Worm (Caenorhabditis elegans) whole organism, L3 larva: Measurements from ENCODE around the gene F59B2.14.

Experiments used
- R02D3.7 ChIP-seq: fragments of 150-350 bp; optimal IDR thresholded peaks from 2 replicates; lab custom pipeline; 2014; ENCODE audit warnings: missing biosample characterization, missing genetic modification characterization
- ZK546.5 ChIP-seq: sonication (generic microtip); optimal IDR thresholded peaks from 2 replicates; lab custom pipeline; 2017; ENCODE audit warnings: missing biosample characterization, missing genetic modification characterization
- ama-1 ChIP-seq: fragments of 150-350 bp; optimal IDR thresholded peaks from 2 replicates; lab custom pipeline; 2018
- ceh-16 ChIP-seq: sonication (generic microtip); optimal IDR thresholded peaks from 2 replicates; lab custom pipeline; 2017; ENCODE audit warnings: missing biosample characterization, missing genetic modification characterization
- ceh-82 ChIP-seq: fragments of 150-350 bp; optimal IDR thresholded peaks from 2 replicates; lab custom pipeline; 2014; ENCODE audit warnings: missing biosample characterization, missing genetic modification characterization
- ceh-9 ChIP-seq: sonication (generic microtip); optimal IDR thresholded peaks from 2 replicates; lab custom pipeline; 2018; ENCODE audit warnings: missing biosample characterization, missing genetic modification characterization
- daf-12 ChIP-seq: fragments of 150-350 bp; optimal IDR thresholded peaks from 2 replicates; lab custom pipeline; 2014; ENCODE audit warnings: missing biosample characterization, missing genetic modification reagents, missing genetic modification characterization
- elt-1 ChIP-seq: fragments of 150-350 bp; optimal IDR thresholded peaks from 2 replicates; lab custom pipeline; 2014; ENCODE audit warnings: missing biosample characterization, missing genetic modification characterization
- elt-2 ChIP-seq: sonication (generic microtip); optimal IDR thresholded peaks from 2 replicates; lab custom pipeline; 2016; ENCODE audit warnings: missing genetic modification reagents, mild to moderate bottlenecking, missing genetic modification characterization, missing compliant biosample characterization
- fkh-2 ChIP-seq: fragments of 150-350 bp; optimal IDR thresholded peaks from 2 replicates; lab custom pipeline; 2014; ENCODE audit warnings: missing biosample characterization, missing genetic modification reagents, missing genetic modification characterization
- fos-1 ChIP-seq: fragments of 150-350 bp; optimal IDR thresholded peaks from 2 replicates; lab custom pipeline; 2014; ENCODE audit warnings: missing biosample characterization, missing genetic modification characterization
- hmg-11 ChIP-seq: sonication (generic microtip); optimal IDR thresholded peaks from 2 replicates; lab custom pipeline; 2016; ENCODE audit warnings: missing genetic modification characterization, missing compliant biosample characterization
- lin-15B ChIP-seq: fragments of 150-350 bp; optimal IDR thresholded peaks from 2 replicates; lab custom pipeline; 2014; ENCODE audit warnings: missing biosample characterization, missing genetic modification characterization
- lin-39 ChIP-seq: fragments of 150-350 bp; optimal IDR thresholded peaks from 2 replicates; lab custom pipeline; 2018; ENCODE audit warnings: missing biosample characterization, missing genetic modification reagents, missing genetic modification characterization
- lsy-12 ChIP-seq: sonication (generic microtip); optimal IDR thresholded peaks from 2 replicates; lab custom pipeline; 2016; ENCODE audit warnings: mild to moderate bottlenecking, missing genetic modification characterization, missing compliant biosample characterization
- mml-1 ChIP-seq: fragments of 150-350 bp; sonication (generic microtip); optimal IDR thresholded peaks from 3 replicates; lab custom pipeline; 2014; ENCODE audit warnings: missing biosample characterization, missing genetic modification characterization
- nfya-1 ChIP-seq: sonication (generic microtip); optimal IDR thresholded peaks from 2 replicates; lab custom pipeline; 2017; ENCODE audit warnings: missing genetic modification characterization, mild to moderate bottlenecking, missing compliant biosample characterization, antibody characterized with exemption, moderate library complexity; ENCODE audit not compliant: insufficient read depth
- nhr-25 ChIP-seq: sonication (generic microtip); optimal IDR thresholded peaks from 2 replicates; lab custom pipeline; 2017; ENCODE audit warnings: missing biosample characterization, missing genetic modification characterization
- nhr-28 ChIP-seq: fragments of 150-350 bp; optimal IDR thresholded peaks from 2 replicates; lab custom pipeline; 2014; ENCODE audit warnings: missing biosample characterization, missing genetic modification characterization
- nhr-76 ChIP-seq: fragments of 150-350 bp; sonication (generic microtip); optimal IDR thresholded peaks from 5 replicates; lab custom pipeline; 2014; ENCODE audit warnings: missing biosample characterization, missing genetic modification characterization
- nhr-77 ChIP-seq: fragments of 150-350 bp; optimal IDR thresholded peaks from 2 replicates; lab custom pipeline; 2014; ENCODE audit warnings: missing biosample characterization, missing genetic modification characterization
- pha-4 ChIP-seq: fragments of 150-350 bp; optimal IDR thresholded peaks from 2 replicates; lab custom pipeline; 2014; ENCODE audit warnings: missing biosample characterization, missing genetic modification reagents, missing genetic modification characterization
- pqm-1 ChIP-seq: fragments of 150-350 bp; optimal IDR thresholded peaks from 2 replicates; lab custom pipeline; 2017; ENCODE audit warnings: missing biosample characterization, missing genetic modification characterization, inconsistent platforms
- skn-1 ChIP-seq: fragments of 150-350 bp; optimal IDR thresholded peaks from 2 replicates; lab custom pipeline; 2014; ENCODE audit warnings: missing biosample characterization, missing genetic modification characterization
- snpc-4 ChIP-seq: fragments of 150-350 bp; optimal IDR thresholded peaks from 2 replicates; lab custom pipeline; 2014; ENCODE audit warnings: missing biosample characterization, missing genetic modification characterization
- tbx-2 ChIP-seq: sonication (generic microtip); optimal IDR thresholded peaks from 2 replicates; lab custom pipeline; 2016; ENCODE audit warnings: mild to moderate bottlenecking, missing genetic modification characterization, missing compliant biosample characterization
- unc-39 ChIP-seq: sonication (generic microtip); optimal IDR thresholded peaks from 4 replicates; lab custom pipeline; 2017; ENCODE audit warnings: missing biosample characterization, missing genetic modification characterization
- unc-62 ChIP-seq: fragments of 150-350 bp; sonication (generic microtip); optimal IDR thresholded peaks from 4 replicates; lab custom pipeline; 2014; ENCODE audit warnings: missing biosample characterization, missing genetic modification reagents, missing genetic modification characterization
- zag-1 ChIP-seq: fragments of 150-350 bp; optimal IDR thresholded peaks from 2 replicates; lab custom pipeline; 2014; ENCODE audit warnings: missing biosample characterization, missing genetic modification characterization
- ztf-11 ChIP-seq: fragments of 150-350 bp; optimal IDR thresholded peaks from 2 replicates; lab custom pipeline; 2014; ENCODE audit warnings: missing biosample characterization, missing genetic modification characterization

Gene F59B2.14

DNA sequence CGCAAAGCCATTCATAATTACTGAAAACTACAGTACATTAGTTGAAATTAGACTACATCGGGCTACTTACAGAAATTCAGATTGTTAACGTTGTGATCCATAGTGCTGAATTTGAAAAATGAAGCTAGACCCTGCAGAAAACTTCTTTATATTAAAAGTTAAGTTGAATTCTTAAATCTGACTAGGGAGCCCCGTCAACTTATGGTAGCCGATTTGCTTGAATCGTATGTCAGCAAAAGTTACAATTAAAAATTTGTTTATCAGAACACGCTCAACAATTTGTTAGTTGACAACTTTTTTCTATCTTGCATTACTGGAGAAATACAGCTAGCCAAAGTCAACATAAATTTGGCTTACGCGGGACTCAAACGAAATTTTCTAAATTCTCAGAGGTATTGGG lies at the start of gene F59B2.14:
Gene F59B2.14 (minus strand): TSS at position 101 of the 400 bp plus-strand sequence.
- TF ChIP-seq fkh-2 (tag; lab: Kevin White, UChicago) (no peak), tbx-2 (no peak), lin-39 (tag; lab: Kevin White, UChicago) (no peak), pha-4 (tag; lab: Kevin White, UChicago) (no peak)

DNA sequence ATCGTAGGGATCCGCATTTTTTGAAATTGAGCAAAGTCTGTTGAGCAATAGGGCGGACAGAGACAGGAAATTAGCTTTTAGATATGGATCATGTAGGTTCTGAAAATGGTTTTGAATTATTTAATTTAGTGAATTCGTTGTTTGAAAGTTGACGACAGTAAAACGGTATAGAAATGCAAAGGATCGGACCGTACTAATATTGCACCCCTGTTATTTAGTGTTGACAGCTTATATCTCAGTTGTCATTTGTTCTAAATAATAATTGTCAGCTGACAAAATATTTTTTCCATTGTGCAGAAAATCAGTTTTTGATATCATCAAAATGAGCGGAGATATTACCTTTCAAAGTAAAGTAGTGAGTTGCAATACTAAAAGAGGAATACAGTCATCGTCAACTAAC lies 48.9 kb upstream of the F59B2.14 start, which contains the start of gene lin-12:
Gene lin-12 (minus strand): TSS at position 101 of the 400 bp plus-strand sequence.
- TF ChIP-seq ceh-82: no peak
- no peak for TF ChIP-seq ztf-11 (tag; lab: Kevin White, UChicago)
- TF ChIP-seq nhr-25 (tag; lab: Kevin White, UChicago): no peak
- no peak for TF ChIP-seq lin-39 (tag; lab: Kevin White, UChicago)
- TF ChIP-seq unc-62: no peak
- no peak for TF ChIP-seq ceh-16 (tag; lab: Kevin White, UChicago)

DNA sequence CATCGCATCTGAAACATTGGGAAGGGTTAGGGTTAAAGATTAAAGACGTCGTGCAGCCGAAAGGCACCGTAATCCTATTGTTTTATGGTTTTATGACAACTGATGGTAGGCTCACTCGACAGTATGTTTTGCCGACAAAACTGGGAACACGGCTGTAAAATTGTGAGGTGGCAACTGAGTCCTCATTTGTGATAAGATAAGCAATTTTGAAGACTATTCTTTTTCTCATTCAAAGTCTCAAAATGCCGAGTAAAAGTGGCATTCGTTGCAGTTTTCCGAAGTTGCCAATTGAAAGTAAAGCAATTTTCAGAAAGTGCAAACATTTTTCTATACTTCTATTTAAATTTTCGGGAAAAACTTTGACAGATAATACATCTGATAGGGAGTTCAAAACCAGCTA lies 47.3 kb upstream of the F59B2.14 start:
- no peak for TF ChIP-seq mml-1
- TF ChIP-seq snpc-4: no peak
- no peak for TF ChIP-seq R02D3.7
- no peak for TF ChIP-seq nhr-28 (tag; lab: Kevin White, UChicago)
- TF ChIP-seq ama-1: no peak
- peak; percentile 55 for TF ChIP-seq elt-2 (tag; lab: Kevin White, UChicago)
- TF ChIP-seq daf-12 (tag; lab: Kevin White, UChicago): no peak
- TF ChIP-seq nhr-76 (tag; lab: Kevin White, UChicago): no peak
- no peak for TF ChIP-seq ztf-11 (tag; lab: Kevin White, UChicago)
- no peak for TF ChIP-seq unc-39 (tag; lab: Kevin White, UChicago)
- no peak for TF ChIP-seq fkh-2 (tag; lab: Kevin White, UChicago)
- TF ChIP-seq pqm-1 (tag; lab: Kevin White, UChicago): peak; percentile 4
- TF ChIP-seq lin-15B: no peak
- no peak for TF ChIP-seq ZK546.5
- TF ChIP-seq lsy-12 (tag; lab: Kevin White, UChicago): no peak
- no peak for TF ChIP-seq nhr-77 (tag; lab: Kevin White, UChicago)
- TF ChIP-seq tbx-2: no peak

DNA sequence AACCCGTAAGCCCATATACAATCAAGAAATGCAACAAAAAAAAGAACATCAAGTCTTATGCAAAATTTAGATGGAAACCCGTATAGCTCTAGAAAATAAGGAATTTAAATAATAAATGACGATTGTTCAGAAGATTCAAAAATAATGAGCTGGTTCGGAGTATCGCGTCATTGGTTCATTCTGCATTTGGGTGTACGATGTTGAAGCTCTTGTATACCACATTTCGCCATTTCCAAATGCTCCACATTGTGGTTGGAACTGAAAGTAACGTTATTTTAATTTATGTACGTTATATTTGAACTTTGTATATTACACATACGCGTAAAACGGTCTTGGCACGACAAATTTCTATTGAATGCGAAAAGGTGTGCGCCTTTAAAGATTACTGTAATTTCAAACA lies 37.8 kb upstream of the F59B2.14 start:
- TF ChIP-seq pha-4 (tag; lab: Kevin White, UChicago): peak; percentile 3
- TF ChIP-seq elt-2 (tag; lab: Kevin White, UChicago): peak; percentile 17
- peak; percentile 38 for TF ChIP-seq fos-1 (tag; lab: Kevin White, UChicago)
- no peak for TF ChIP-seq skn-1 (tag; lab: Kevin White, UChicago)
- TF ChIP-seq zag-1 (tag; lab: Kevin White, UChicago): no peak
- TF ChIP-seq elt-1 (tag; lab: Kevin White, UChicago): no peak
- TF ChIP-seq tbx-2: no peak
- no peak for TF ChIP-seq snpc-4
- no peak for TF ChIP-seq ceh-9
- peak; percentile 50 for TF ChIP-seq nhr-77 (tag; lab: Kevin White, UChicago)
- TF ChIP-seq ama-1: peak; percentile 17
- TF ChIP-seq, all 47 proteins: peak for 5

- TF ChIP-seq nhr-28 (tag; lab: Kevin White, UChicago) (no peak), ztf-11 (tag; lab: Kevin White, UChicago) (no peak), hmg-11 (peak; percentile 4), nfya-1 (tag; lab: Kevin White, UChicago) (peak; percentile 38), skn-1 (tag; lab: Kevin White, UChicago) (peak; percentile 94), fos-1 (tag; lab: Kevin White, UChicago) (no peak), ceh-16 (tag; lab: Kevin White, UChicago) (no peak), pha-4 (tag; lab: Kevin White, UChicago) (peak; percentile 66), lsy-12 (tag; lab: Kevin White, UChicago) (peak; percentile 11), elt-2 (tag; lab: Kevin White, UChicago) (peak; percentile 65), ama-1 (peak; percentile 60)
These were observed 36.6 kb upstream of the F59B2.14 start, which contains the start of gene gst-1 for ce11 chrIII:9058959-9059534. gst-1 (plus strand) TSS chrIII:9059331.
